Fruit fly (Drosophila melanogaster): ENCODE measurements around the gene csw.

csw gene

DNA sequence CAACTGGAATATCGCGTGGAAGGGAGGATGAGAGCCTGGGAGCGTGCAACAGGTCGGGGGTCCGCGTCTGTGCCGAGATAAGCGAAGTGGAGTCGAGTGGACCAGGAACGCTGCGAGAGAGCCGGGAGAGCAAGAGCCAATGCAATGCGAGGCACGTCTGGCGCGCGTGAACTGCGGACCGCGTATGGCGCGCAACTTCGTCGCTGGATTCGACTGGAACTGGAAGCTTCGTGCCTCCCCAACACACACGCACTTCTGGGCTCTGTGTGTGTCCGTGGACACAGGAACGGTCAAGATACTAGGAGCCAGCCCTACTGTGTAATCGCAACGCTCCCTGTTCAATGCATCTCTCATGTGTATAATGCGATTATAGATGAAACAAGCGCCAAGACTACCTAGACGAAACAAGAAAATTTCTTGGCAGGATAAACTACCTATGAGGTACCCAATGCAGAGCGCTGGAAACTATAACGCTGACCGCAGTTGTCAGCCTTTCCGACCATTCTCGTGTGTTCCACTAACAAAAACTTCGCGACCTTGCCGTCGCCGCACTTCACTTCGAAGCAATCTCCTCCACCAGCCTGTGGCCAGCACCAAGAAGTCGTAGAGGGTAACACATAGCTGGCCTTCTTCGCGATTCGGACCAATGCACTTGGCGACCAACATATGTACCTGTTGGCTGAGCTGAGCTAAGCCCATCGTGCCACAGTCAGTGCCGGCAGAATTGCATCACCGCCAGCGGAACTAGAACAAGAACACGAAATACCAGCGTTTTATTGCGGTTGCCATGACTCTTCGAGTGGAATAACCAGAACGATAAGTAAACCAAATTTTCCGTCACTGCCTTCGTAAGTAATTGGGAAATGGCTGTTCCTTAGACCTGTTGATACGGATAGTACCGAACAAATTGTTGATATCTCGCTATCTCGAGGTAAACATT lies 21.9 kb upstream of the csw start, which contains the start of gene Rtca (continued):
- TF ChIP-seq CG6689 (GFP tag; IDR thresholded peaks at IDR 0.05) (peak; percentile 71), CG12942 (GFP tag; optimal IDR thresholded peaks at IDR 0.05) (peak; percentile 32), Hmr (GFP tag; optimal IDR thresholded peaks at IDR 0.05) (peak; percentile 84), E2f2 (GFP tag; IDR thresholded peaks at IDR 0.05) (peak; percentile 39; the same call in 1 of the 2 replicates), ara (GFP tag; IDR thresholded peaks at IDR 0.05) (0 out of 2 replicates have a peak, but pooled peaks have one; percentile 15), CG14667 (GFP tag; IDR thresholded peaks at IDR 0.05) (peak; percentile 48; the same call in 1 of the 2 replicates), row (GFP tag; IDR thresholded peaks at IDR 0.05) (peak; percentile 87), luna (GFP tag; optimal IDR thresholded peaks at IDR 0.05) (no peak), CG32772 (GFP tag; IDR thresholded peaks at IDR 0.05) (0 out of 2 replicates have a peak, but pooled peaks have one; percentile 45), ems (GFP tag; optimal IDR thresholded peaks at IDR 0.05) (peak; percentile 57), CG8290 (GFP tag; optimal IDR thresholded peaks at IDR 0.05) (peak; percentile 14), CG8290 (tag; optimal IDR thresholded peaks at IDR 0.05) (peak in 1 of 2 experiments; percentile 62), gcm (GFP tag; optimal IDR thresholded peaks at IDR 0.05) (peak; percentile 39), CG6813 (GFP tag; optimal IDR thresholded peaks at IDR 0.05) (peak; percentile 67), fu2 (GFP tag; optimal IDR thresholded peaks at IDR 0.05) (peak; percentile 35), MBD-R2 (GFP tag; IDR thresholded peaks at IDR 0.05) (peak; percentile 43; the same call in 1 of the 2 replicates), CG12071 (GFP tag; optimal IDR thresholded peaks at IDR 0.05) (peak; percentile 59), CG30431 (GFP tag; optimal IDR thresholded peaks at IDR 0.05) (peak; percentile 6), Myb (GFP tag; optimal IDR thresholded peaks at IDR 0.05) (peak; percentile 66), CG7372 (GFP tag; IDR thresholded peaks at IDR 0.05) (peak; percentile 67), CG31441 (GFP tag; IDR thresholded peaks at IDR 0.05) (peak; percentile 70), CG2889 (GFP tag; IDR thresholded peaks at IDR 0.05) (0 out of 3 replicates have a peak, but pooled peaks have one; percentile 14), H2.0 (GFP tag; IDR thresholded peaks at IDR 0.05) (peak; percentile 60), NC2β (GFP tag; optimal IDR thresholded peaks at IDR 0.05) (peak; percentile 37), schlank (tag; optimal IDR thresholded peaks at IDR 0.05) (peak; percentile 43), CG12104 (GFP tag; optimal IDR thresholded peaks at IDR 0.05) (peak; percentile 48), CG12659 (GFP tag; optimal IDR thresholded peaks at IDR 0.05) (peak; percentile 80), CG12299 (tag; optimal IDR thresholded peaks at IDR 0.05) (peak; percentile 54), zfh2 (GFP tag; optimal IDR thresholded peaks at IDR 0.05) (peak; percentile 54), tap (tag; optimal IDR thresholded peaks at IDR 0.05) (peak; percentile 64), CG3281 (GFP tag; optimal IDR thresholded peaks at IDR 0.05) (peak; percentile 78), CG4404 (GFP tag; IDR thresholded peaks at IDR 0.05) (peak; percentile 46), sim (GFP tag; IDR thresholded peaks at IDR 0.05) (no peak), CG2678 (tag; optimal IDR thresholded peaks at IDR 0.05) (peak; percentile 81), lov (optimal IDR thresholded peaks at IDR 0.05) (no peak), lov (GFP tag; IDR thresholded peaks at IDR 0.05) (0 out of 3 replicates have a peak, but pooled peaks have one; percentile 26), CG13287 (GFP tag; IDR thresholded peaks at IDR 0.05; ENCODE audit: partially characterized antibody) (0 out of 2 replicates have a peak, but pooled peaks have one; percentile 13), CG1233 (GFP tag; optimal IDR thresholded peaks at IDR 0.05) (peak; percentile 51), Six4 (GFP tag; optimal IDR thresholded peaks at IDR 0.05) (peak; percentile 33), CG3407 (GFP tag; optimal IDR thresholded peaks at IDR 0.05) (peak; percentile 39), NK7.1 (GFP tag; optimal IDR thresholded peaks at IDR 0.05) (peak; percentile 41), rib (GFP tag; IDR thresholded peaks at IDR 0.05) (peak; percentile 43; the same call in 1 of the 2 replicates), CG17361 (GFP tag; IDR thresholded peaks at IDR 0.05) (peak; percentile 48; the same call in 2 of the 3 replicates), trem (tag; optimal IDR thresholded peaks at IDR 0.05) (peak; percentile 30), CG3726 (GFP tag; IDR thresholded peaks at IDR 0.05) (0 out of 3 replicates have a peak, but pooled peaks have one; percentile 62), Awh (GFP tag; IDR thresholded peaks at IDR 0.05) (no peak), Sox102F (GFP tag; optimal IDR thresholded peaks at IDR 0.05) (peak; percentile 56), fd64A (GFP tag; optimal IDR thresholded peaks at IDR 0.05) (no peak), CG8478 (optimal IDR thresholded peaks at IDR 0.05) (no peak)

All from whole organism, embryonic.